Worm (Caenorhabditis elegans) whole organism, L2 larva: Measurements from ENCODE around the gene twk-9.

Experiments used
- ceh-82 ChIP-seq: fragments of 150-350 bp; optimal IDR thresholded peaks from 2 replicates; lab custom pipeline; 2014; ENCODE audit warnings: missing biosample characterization, missing genetic modification characterization
- lin-13 ChIP-seq: fragments of 150-350 bp; optimal IDR thresholded peaks from 2 replicates; lab custom pipeline; 2014; ENCODE audit warnings: missing biosample characterization, missing genetic modification reagents, missing genetic modification characterization
- lsy-2 ChIP-seq, 2 experiments: fragments of 150-350 bp in 1 of 2; sonication (generic microtip) in 1 of 2; optimal IDR thresholded peaks; 2 replicates each; lab custom pipeline; 2014 to 2017; ENCODE audit warnings: missing biosample characterization in 2 of 2, missing genetic modification characterization in 2 of 2
- mdl-1 ChIP-seq, 2 experiments: fragments of 150-350 bp in 1 of 2; sonication (generic microtip) in 1 of 2; optimal IDR thresholded peaks; 2 replicates each; lab custom pipeline; 2017; ENCODE audit warnings: missing biosample characterization in 2 of 2, missing genetic modification characterization in 2 of 2
- unc-39 ChIP-seq: fragments of 150-350 bp; optimal IDR thresholded peaks from 2 replicates; lab custom pipeline; 2014; ENCODE audit warnings: missing biosample characterization, missing genetic modification characterization

- no peak for TF ChIP-seq mdl-1 (tag; optimal IDR thresholded peaks at IDR 0.05; lab: Kevin White, UChicago)
- no peak for TF ChIP-seq lin-13 (GFP tag; lab: Kevin White, UChicago)
- no peak for TF ChIP-seq lsy-2 (tag; optimal IDR thresholded peaks at IDR 0.05; lab: Kevin White, UChicago)
- TF ChIP-seq unc-39 (tag; lab: Kevin White, UChicago): no peak
- TF ChIP-seq ceh-82: no peak
Measured at ce11 chrIV:9738194-9738593, 45.2 kb downstream of the twk-9 start, which contains the start of gene C28D4.10.
